Worm (Caenorhabditis elegans): ENCODE data around the gene tth-1.
A peak's percentile ranks its signal among the peaks of the same experiment; 100 is the strongest.

Gene tth-1

ce11 chrX:8460958-8461357 lies 37.4 kb upstream of the tth-1 start:
- no peak for TF ChIP-seq zag-1 (tag; optimal IDR thresholded peaks at IDR 0.05)
- peak; percentile 48 for TF ChIP-seq blmp-1 (tag; optimal IDR thresholded peaks at IDR 0.05)

DNA sequence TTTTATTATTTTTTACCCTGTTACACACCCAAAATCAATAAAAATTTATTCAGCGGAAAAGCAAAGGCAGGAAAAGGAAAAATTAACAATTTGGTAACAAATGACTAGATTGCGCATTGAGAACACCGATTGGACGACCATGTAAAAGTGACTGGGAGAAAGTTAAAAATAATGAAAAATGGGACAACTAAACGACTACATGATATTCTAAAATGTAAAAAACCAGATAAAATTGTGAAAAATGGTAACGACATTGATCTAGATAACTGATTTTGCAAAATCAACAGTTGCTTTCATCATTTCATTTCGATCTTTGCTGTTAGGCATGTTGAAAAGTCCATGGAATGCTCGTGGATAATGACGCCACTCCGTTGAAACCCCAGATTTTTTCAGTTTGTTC lies 36.3 kb upstream of the tth-1 start:
- TF ChIP-seq unc-30 (tag; optimal IDR thresholded peaks at IDR 0.05) (no peak), mdl-1 (tag; optimal IDR thresholded peaks at IDR 0.05) (no peak), fkh-10 (GFP tag; optimal IDR thresholded peaks at IDR 0.05) (no peak), nhr-12 (tag; optimal IDR thresholded peaks at IDR 0.05) (no peak)

DNA sequence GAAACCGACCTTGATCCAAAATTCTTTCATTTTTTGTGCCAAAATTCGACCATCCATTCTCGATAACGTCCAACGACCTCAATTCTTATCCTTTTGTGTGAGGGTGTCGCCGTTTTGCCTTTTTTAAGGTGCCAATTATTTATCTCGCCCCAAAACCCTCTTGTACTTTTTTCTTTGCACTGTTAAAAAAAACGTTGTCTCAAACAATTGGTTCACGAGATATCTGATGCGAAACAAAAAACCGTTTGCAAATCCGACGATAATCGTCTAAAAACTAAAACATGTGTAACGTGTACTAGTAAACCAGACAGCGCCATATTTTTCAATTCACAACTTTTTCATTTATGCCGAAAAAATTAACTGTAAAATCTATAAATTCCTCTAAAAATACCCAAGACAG lies 33.8 kb upstream of the tth-1 start, which contains the start of gene F16F9.3:
F16F9.3 (plus strand) TSS at position 301 of the 400 bp plus-strand sequence.
- TF ChIP-seq jun-1 (tag; optimal IDR thresholded peaks at IDR 0.05) (no peak), xbp-1 (tag; optimal IDR thresholded peaks at IDR 0.05) (no peak), aly-2 (tag; optimal IDR thresholded peaks at IDR 0.05) (no peak), nhr-19 (GFP tag; conservative IDR thresholded peaks at IDR 0.05) (no peak), nhr-90 (tag; optimal IDR thresholded peaks at IDR 0.05; ENCODE audit: poor library complexity) (no peak), C16A3.4 (tag; optimal IDR thresholded peaks at IDR 0.05) (no peak), pag-3 (tag; optimal IDR thresholded peaks at IDR 0.05; ENCODE audit: borderline replicate concordance, insufficient read depth) (no peak), lin-14 (GFP tag; optimal IDR thresholded peaks at IDR 0.05) (no peak), tbx-2 (tag; optimal IDR thresholded peaks at IDR 0.05) (no peak), vab-15 (tag; optimal IDR thresholded peaks at IDR 0.05) (no peak), ces-1 (GFP tag; optimal IDR thresholded peaks at IDR 0.05) (no peak), hlh-17 (GFP tag; optimal IDR thresholded peaks at IDR 0.05; ENCODE audit: borderline replicate concordance) (no peak), unc-98 (GFP tag; IDR thresholded peaks at IDR 0.05) (no peak), nhr-237 (tag; optimal IDR thresholded peaks at IDR 0.05) (no peak), mep-1 (tag; optimal IDR thresholded peaks at IDR 0.05) (no peak), unc-130 (tag; optimal IDR thresholded peaks at IDR 0.05) (no peak), nhr-28 (tag; optimal IDR thresholded peaks at IDR 0.05) (no peak), Y116A8C.19 (tag; optimal IDR thresholded peaks at IDR 0.05; ENCODE audit: borderline replicate concordance) (no peak), nhr-47 (tag; optimal IDR thresholded peaks at IDR 0.05) (no peak), snpc-4 (tag; optimal IDR thresholded peaks at IDR 0.05) (no peak)

- peak in 4 of 6 experiments; percentile 0 to 84 (median 31) for TF ChIP-seq elt-3 (tag; optimal IDR thresholded peaks at IDR 0.05)
- TF ChIP-seq rnt-1 (tag; optimal IDR thresholded peaks at IDR 0.05): peak; percentile 3
- TF ChIP-seq sup-37 (GFP tag; optimal IDR thresholded peaks at IDR 0.05): no peak
- peak; percentile 82 for TF ChIP-seq blmp-1 (tag; optimal IDR thresholded peaks at IDR 0.05)
- TF ChIP-seq tbx-2 (tag; optimal IDR thresholded peaks at IDR 0.05): no peak
- TF ChIP-seq nhr-85 (tag): peak; percentile 79
- TF ChIP-seq efl-1 (optimal IDR thresholded peaks at IDR 0.05): no peak
- peak in 1 of 2 experiments; percentile 57 for TF ChIP-seq efl-1 (GFP tag; optimal IDR thresholded peaks at IDR 0.05 in 1 of 2)
- TF ChIP-seq lin-14 (GFP tag; optimal IDR thresholded peaks at IDR 0.05): peak; percentile 34
Measured at ce11 chrX:8455590-8456166, 32.1 kb upstream of the tth-1 start, which contains the start of gene dpy-6. dpy-6 (minus strand) TSS chrX:8455640.

DNA sequence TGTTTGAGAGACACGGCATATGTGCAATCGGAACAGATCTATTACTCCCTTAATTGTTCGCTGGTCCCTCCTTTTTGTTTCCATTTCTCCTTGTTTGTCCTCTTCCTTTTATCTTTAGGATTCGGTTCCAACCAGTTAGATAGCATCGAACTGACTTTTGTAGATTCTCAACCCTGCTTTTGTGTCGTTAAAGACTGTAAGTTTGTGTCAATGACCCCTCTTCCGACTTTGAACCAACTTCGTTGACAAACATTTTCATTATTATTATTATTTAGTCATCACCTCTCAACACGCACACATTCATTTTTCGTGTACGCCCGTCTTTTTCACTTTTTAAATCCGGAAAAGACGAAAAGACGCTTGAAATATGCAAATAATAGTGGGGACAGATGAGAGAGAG lies 22.6 kb upstream of the tth-1 start, which contains the start of gene F16F9.1:
F16F9.1 (plus strand) TSS at position 301 of the 400 bp plus-strand sequence.
- TF ChIP-seq lin-15B (tag; optimal IDR thresholded peaks at IDR 0.05): no peak
- TF ChIP-seq F16B12.6 (tag; optimal IDR thresholded peaks at IDR 0.05): no peak
- TF ChIP-seq unc-130 (tag; optimal IDR thresholded peaks at IDR 0.05): no peak
- no peak for TF ChIP-seq egl-27 (tag; optimal IDR thresholded peaks at IDR 0.05)
- TF ChIP-seq sox-4 (tag; optimal IDR thresholded peaks at IDR 0.05): no peak
- no peak for TF ChIP-seq skn-1 (tag; optimal IDR thresholded peaks at IDR 0.05)
- no peak for TF ChIP-seq lin-39 (tag; optimal IDR thresholded peaks at IDR 0.05)
- TF ChIP-seq lin-35 (GFP tag; optimal IDR thresholded peaks at IDR 0.05): no peak
- no peak for TF ChIP-seq fkh-4 (tag; optimal IDR thresholded peaks at IDR 0.05; ENCODE audit: borderline replicate concordance)
- TF ChIP-seq zip-4 (GFP tag; optimal IDR thresholded peaks at IDR 0.05): no peak
- no peak for TF ChIP-seq pax-3 (tag; optimal IDR thresholded peaks at IDR 0.05)
- no peak for TF ChIP-seq nhr-11 (tag; optimal IDR thresholded peaks at IDR 0.05)
- TF ChIP-seq snu-23 (GFP tag; optimal IDR thresholded peaks at IDR 0.05): no peak
- TF ChIP-seq tbx-2 (tag; optimal IDR thresholded peaks at IDR 0.05): no peak
- TF ChIP-seq efl-1 (optimal IDR thresholded peaks at IDR 0.05): no peak
- no peak for TF ChIP-seq efl-1 (GFP tag; optimal IDR thresholded peaks at IDR 0.05 in 1 of 2)

Measured in whole organism, L1 larva.